Fruit fly (Drosophila melanogaster) ovary, adult (tissue): ENCODE data around the gene mri.

Experiments
- CG17801 ChIP-seq: fragments of 200-800 bp; optimal IDR thresholded peaks from 2 replicates; lab custom pipeline; 2019; ENCODE audit warnings: missing biosample characterization, mild to moderate bottlenecking, missing genetic modification characterization, moderate library complexity; ENCODE audit not compliant: partially characterized antibody

The mri gene

dm6 chr3L:223019-223902 lies 23.3 kb downstream of the mri start, which contains the start of the genes pyx and CG33229:
Gene pyx (minus strand): TSS chr3L:223069.
Gene CG33229 (plus strand): TSS chr3L:223852.
- TF ChIP-seq CG17801 = peak; percentile 29

dm6 chr3L:224004-224951 lies 24.3 kb downstream of the mri start:
- no peak for TF ChIP-seq CG17801

dm6 chr3L:225120-225519 lies 25.1 kb downstream of the mri start:
- no peak for TF ChIP-seq CG17801

- TF ChIP-seq CG17801 = no peak
Measured at dm6 chr3L:231504-231903, 31.5 kb downstream of the mri start, which contains the start of gene CG42846. Gene CG42846 (minus strand): TSS chr3L:231604.

dm6 chr3L:232267-232666 lies 32.3 kb downstream of the mri start, which contains the start of gene CG34454:
Gene CG34454 (minus strand): TSS chr3L:232350.
- TF ChIP-seq CG17801 = no peak

- no peak for TF ChIP-seq CG17801
Measured at dm6 chr3L:233251-233650, 33.3 kb downstream of the mri start, which contains the start of gene CG34453. Gene CG34453 (minus strand): TSS chr3L:233351.

dm6 chr3L:234337-234736 lies 34.4 kb downstream of the mri start:
- TF ChIP-seq CG17801 = no peak

- peak; percentile 37 for TF ChIP-seq CG17801
Measured at dm6 chr3L:246644-247199, 46.7 kb downstream of the mri start.

dm6 chr3L:247482-248225 lies 47.7 kb downstream of the mri start, which contains the start of gene mthl14:
Gene mthl14 (plus strand): TSS chr3L:247491.
- TF ChIP-seq CG17801 = no peak

- TF ChIP-seq CG17801 = no peak
Measured at dm6 chr3L:248226-248758, 48.3 kb downstream of the mri start.
